Worm (Caenorhabditis elegans) whole organism, late embryonic: ENCODE data around the gene clec-22.

ENCODE experiments used
- ama-1 ChIP-seq: fragments of 150-350 bp; optimal IDR thresholded peaks from 2 replicates; lab custom pipeline; 2014
- ceh-34 ChIP-seq: sonication (generic microtip); optimal IDR thresholded peaks from 2 replicates; lab custom pipeline; 2016; ENCODE audit warnings: mild to moderate bottlenecking, missing genetic modification characterization, missing compliant biosample characterization
- elt-4 ChIP-seq: sonication (generic microtip); optimal IDR thresholded peaks from 2 replicates; lab custom pipeline; 2016; ENCODE audit warnings: missing genetic modification characterization, missing compliant biosample characterization
- ets-4 ChIP-seq: sonication (generic microtip); optimal IDR thresholded peaks from 2 replicates; lab custom pipeline; 2016; ENCODE audit warnings: missing genetic modification characterization, missing compliant biosample characterization
- fkh-10 ChIP-seq: fragments of 150-350 bp; optimal IDR thresholded peaks from 2 replicates; lab custom pipeline; 2014; ENCODE audit warnings: missing biosample characterization, missing genetic modification reagents, missing genetic modification characterization
- hlh-13 ChIP-seq: fragments of 200-800 bp; sonication (Bioruptor generic); optimal IDR thresholded peaks from 2 replicates; lab custom pipeline; 2018; ENCODE audit warnings: mild to moderate bottlenecking, missing genetic modification characterization, missing compliant biosample characterization
- nhr-11 ChIP-seq: fragments of 150-350 bp; optimal IDR thresholded peaks from 2 replicates; lab custom pipeline; 2014; ENCODE audit warnings: missing biosample characterization, missing genetic modification characterization
- tbx-2 ChIP-seq: sonication (generic microtip); optimal IDR thresholded peaks from 2 replicates; lab custom pipeline; 2016; ENCODE audit warnings: missing genetic modification characterization, missing compliant biosample characterization

DNA sequence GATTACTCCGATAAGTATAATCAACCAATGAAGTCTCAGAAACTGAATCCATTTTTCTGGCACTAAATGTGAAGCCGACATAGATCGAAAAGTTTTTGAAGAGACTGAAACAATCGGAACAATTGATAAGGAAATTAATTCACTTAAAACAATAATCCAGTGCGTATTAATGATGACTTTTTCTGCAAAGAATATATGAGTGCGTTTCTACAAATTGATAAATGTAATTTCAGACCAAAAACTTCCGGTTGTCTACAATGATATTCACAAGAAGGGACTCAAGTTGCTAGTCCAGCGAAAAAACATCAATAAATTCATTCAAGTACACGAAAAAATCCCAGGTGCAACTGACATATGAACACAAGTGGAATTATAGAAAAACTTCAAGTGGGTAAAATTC lies 11.5 kb downstream of the clec-22 start, which contains the start of gene clec-33:
- TF ChIP-seq nhr-11 (tag; lab: Kevin White, UChicago) (no peak), tbx-2 (tag; lab: Kevin White, UChicago) (no peak), fkh-10 (GFP tag; lab: Kevin White, UChicago) (no peak), elt-4 (tag; lab: Kevin White, UChicago) (no peak), hlh-13 (no peak), ama-1 (lab: Kevin White, UChicago) (no peak), ets-4 (tag; lab: Kevin White, UChicago) (no peak), ceh-34 (no peak)
